Fruit fly (Drosophila melanogaster) whole organism, embryonic: ENCODE results near the gene CG6972.

Experiments used
- Asciz ChIP-seq: fragments of 200-800 bp; sonication (Bioruptor generic); optimal IDR thresholded peaks from 2 replicates; lab custom pipeline; 2017; ENCODE audit warnings: missing biosample characterization, mild to moderate bottlenecking, missing genetic modification characterization, missing genetic modification reagents
- BEAF-32 ChIP-seq: fragments of 200-800 bp; sonication (Bioruptor generic); optimal IDR thresholded peaks from 3 replicates; lab custom pipeline; 2017; ENCODE audit warnings: missing biosample characterization, missing genetic modification characterization, mild to moderate bottlenecking, moderate library complexity, missing genetic modification reagents
- CG10654 ChIP-seq: fragments of 200-800 bp; sonication (Bioruptor generic); optimal IDR thresholded peaks from 2 replicates; lab custom pipeline; 2016; ENCODE audit warnings: missing biosample characterization, missing genetic modification characterization
- CG12769 ChIP-seq: fragments of 200-800 bp; sonication (Bioruptor generic); optimal IDR thresholded peaks from 2 replicates; lab custom pipeline; 2019; ENCODE audit warnings: missing biosample characterization, mild to moderate bottlenecking, missing genetic modification characterization, moderate library complexity
- CG13296 ChIP-seq: fragments of 200-800 bp; sonication (Bioruptor generic); optimal IDR thresholded peaks from 3 replicates; lab custom pipeline; 2018; ENCODE audit warnings: missing biosample characterization, mild to moderate bottlenecking, missing genetic modification characterization
- CG14014 ChIP-seq: fragments of 200-800 bp; sonication (Bioruptor generic); IDR thresholded peaks from 2 replicates; pipeline ENCODE4 v1.3.6; 2022; ENCODE audit warnings: missing biosample characterization, missing genetic modification characterization
- CG14860 ChIP-seq: fragments of 200-800 bp; sonication (Bioruptor generic); IDR thresholded peaks from 3 replicates; pipeline ENCODE4 v1.3.6; 2022; ENCODE audit warnings: missing biosample characterization, missing genetic modification characterization; ENCODE audit not compliant: partially characterized antibody
- CG15269 ChIP-seq: fragments of 200-800 bp; sonication (Bioruptor generic); optimal IDR thresholded peaks from 2 replicates; lab custom pipeline; 2018; ENCODE audit warnings: missing biosample characterization, mild to moderate bottlenecking, missing genetic modification characterization, moderate library complexity
- CG17612 ChIP-seq: fragments of 200-800 bp; sonication (Bioruptor generic); IDR thresholded peaks from 2 replicates; pipeline ENCODE4 v1.3.6; 2022; ENCODE audit warnings: missing biosample characterization, missing genetic modification characterization
- CG2202 ChIP-seq: fragments of 200-800 bp; sonication (Bioruptor generic); optimal IDR thresholded peaks from 2 replicates; lab custom pipeline; 2018; ENCODE audit warnings: missing biosample characterization, mild to moderate bottlenecking, missing genetic modification characterization
- CG30020 ChIP-seq: fragments of 200-800 bp; optimal IDR thresholded peaks from 2 replicates; lab custom pipeline; 2019; ENCODE audit warnings: missing biosample characterization, mild to moderate bottlenecking, missing genetic modification characterization, moderate library complexity
- CG31365 ChIP-seq: fragments of 200-800 bp; sonication (Bioruptor generic); optimal IDR thresholded peaks from 2 replicates; lab custom pipeline; 2018; ENCODE audit warnings: missing biosample characterization, mild to moderate bottlenecking, missing genetic modification characterization
- CG4617 ChIP-seq: fragments of 200-800 bp; sonication (Bioruptor generic); optimal IDR thresholded peaks from 3 replicates; lab custom pipeline; 2016; ENCODE audit warnings: missing biosample characterization, missing genetic modification characterization, borderline replicate concordance
- CG6654 ChIP-seq: fragments of 200-800 bp; sonication (Bioruptor generic); optimal IDR thresholded peaks from 2 replicates; lab custom pipeline; 2017; ENCODE audit warnings: missing biosample characterization, mild to moderate bottlenecking, missing genetic modification characterization
- CTCF ChIP-seq: fragments of 200-800 bp; sonication (Bioruptor generic); optimal IDR thresholded peaks from 2 replicates; lab custom pipeline; 2017; ENCODE audit warnings: missing biosample characterization, mild to moderate bottlenecking, missing genetic modification characterization, moderate library complexity
- Dip2 ChIP-seq: fragments of 200-800 bp; sonication (Bioruptor generic); IDR thresholded peaks from 2 replicates; pipeline ENCODE4 v1.3.6; 2022; ENCODE audit warnings: missing biosample characterization, missing genetic modification characterization
- E2f2 ChIP-seq: fragments of 200-800 bp; sonication (Bioruptor generic); IDR thresholded peaks from 2 replicates; pipeline ENCODE4 v1.3.6; 2022; ENCODE audit warnings: missing biosample characterization, missing genetic modification characterization
- Ets65A ChIP-seq: fragments of 200-800 bp; sonication (Bioruptor generic); peaks from one replicate; lab custom pipeline; 2016; ENCODE audit warnings: missing biosample characterization, missing genetic modification characterization
- GATAe ChIP-seq: fragments of 200-800 bp; sonication (Bioruptor generic); conservative IDR thresholded peaks from 2 replicates; pipeline ENCODE4 v1.3.6; 2022; ENCODE audit warnings: missing biosample characterization, missing genetic modification characterization
- H2.0 ChIP-seq: fragments of 200-800 bp; sonication (Bioruptor generic); IDR thresholded peaks from 2 replicates; pipeline ENCODE4 v1.3.6; 2022; ENCODE audit warnings: missing biosample characterization, missing genetic modification characterization
- Hand ChIP-seq: fragments of 200-800 bp; sonication (Bioruptor generic); optimal IDR thresholded peaks from 2 replicates; lab custom pipeline; 2017; ENCODE audit warnings: mild to moderate bottlenecking, missing biosample characterization, missing genetic modification reagents, missing genetic modification characterization
- Hr78 ChIP-seq, 2 experiments: fragments of 200-800 bp in 1 of 2; fragments of >200 bp in 1 of 2; sonication (Bioruptor generic) in 1 of 2; optimal IDR thresholded peaks; 2 replicates each; lab custom pipeline; 2017 to 2019; ENCODE audit warnings: missing biosample characterization in 2 of 2, missing genetic modification characterization in 2 of 2, mild to moderate bottlenecking in 1 of 2, moderate library complexity in 1 of 2
- Lim3 ChIP-seq: fragments of 200-800 bp; sonication (Bioruptor generic); IDR thresholded peaks from 2 replicates; pipeline ENCODE4 v1.3.6; 2022; ENCODE audit warnings: missing biosample characterization, missing genetic modification characterization
- Pdp1 ChIP-seq, 2 experiments: fragments of 200-800 bp; sonication (Bioruptor generic); optimal IDR thresholded peaks; 3 replicates each; lab custom pipeline; 2016; ENCODE audit warnings: missing biosample characterization in 2 of 2, missing genetic modification characterization in 2 of 2, mild to moderate bottlenecking in 1 of 2, moderate library complexity in 1 of 2
- Side ChIP-seq: fragments of 200-800 bp; sonication (Bioruptor generic); optimal IDR thresholded peaks from 2 replicates; lab custom pipeline; 2016; ENCODE audit warnings: missing biosample characterization, missing genetic modification characterization
- Stat92E ChIP-seq, 3 experiments: fragments of >200 bp in 2 of 3; fragments of 200-800 bp in 1 of 3; sonication (Bioruptor generic) in 1 of 3; optimal IDR thresholded peaks; 2 replicates each; lab custom pipeline; 2017 to 2019; ENCODE audit warnings: missing biosample characterization in 3 of 3, missing genetic modification characterization in 3 of 3, mild to moderate bottlenecking in 1 of 3, moderate library complexity in 1 of 3
- Trl ChIP-seq, 3 experiments: fragments of >200 bp in 2 of 3; fragments of 200-800 bp in 1 of 3; sonication (Bioruptor generic) in 1 of 3; optimal IDR thresholded peaks; 2 replicates in 1 of 3; 3 replicates in 2 of 3; lab custom pipeline; 2016 to 2017; ENCODE audit warnings: missing biosample characterization in 1 of 3, missing genetic modification characterization in 1 of 3
- YL-1 ChIP-seq: fragments of 200-800 bp; sonication (Bioruptor generic); optimal IDR thresholded peaks from 3 replicates; lab custom pipeline; 2017; ENCODE audit warnings: missing biosample characterization, mild to moderate bottlenecking, missing genetic modification characterization
- ase ChIP-seq: fragments of 200-800 bp; sonication (Bioruptor generic); IDR thresholded peaks from 3 replicates; pipeline ENCODE4 v1.3.6; 2022; ENCODE audit warnings: missing biosample characterization, missing genetic modification characterization
- bigmax ChIP-seq: fragments of 200-800 bp; sonication (Bioruptor generic); optimal IDR thresholded peaks from 2 replicates; lab custom pipeline; 2018; ENCODE audit warnings: missing biosample characterization, mild to moderate bottlenecking, missing genetic modification characterization
- cad ChIP-seq: fragments of >200 bp; optimal IDR thresholded peaks from 2 replicates; lab custom pipeline; 2017; ENCODE audit warnings: missing biosample characterization, missing genetic modification characterization
- cato ChIP-seq: fragments of 200-800 bp; sonication (Bioruptor generic); optimal IDR thresholded peaks from 2 replicates; lab custom pipeline; 2016; ENCODE audit warnings: missing biosample characterization, missing genetic modification characterization, borderline replicate concordance
- chif ChIP-seq, 2 experiments: fragments of 200-800 bp; sonication (Bioruptor generic); optimal IDR thresholded peaks; 3 replicates each; lab custom pipeline; 2016; ENCODE audit warnings: missing biosample characterization in 2 of 2, missing genetic modification characterization in 2 of 2
- ci ChIP-seq: fragments of 200-800 bp; sonication (Bioruptor generic); IDR thresholded peaks from 3 replicates; pipeline ENCODE4 v1.3.6; 2022; ENCODE audit warnings: missing biosample characterization, missing genetic modification characterization
- ems ChIP-seq: fragments of 200-800 bp; sonication (Bioruptor generic); optimal IDR thresholded peaks from 3 replicates; lab custom pipeline; 2016; ENCODE audit warnings: missing biosample characterization, missing genetic modification characterization
- fd102C ChIP-seq: fragments of 200-800 bp; sonication (Bioruptor generic); optimal IDR thresholded peaks from 2 replicates; lab custom pipeline; 2018; ENCODE audit warnings: missing biosample characterization, mild to moderate bottlenecking, missing genetic modification characterization, moderate library complexity
- grau ChIP-seq: fragments of 200-800 bp; optimal IDR thresholded peaks from 3 replicates; lab custom pipeline; 2019; ENCODE audit warnings: missing biosample characterization, mild to moderate bottlenecking, missing genetic modification characterization, moderate library complexity
- lmd ChIP-seq: fragments of 200-800 bp; sonication (Bioruptor generic); IDR thresholded peaks from 2 replicates; pipeline ENCODE4 v1.3.6; 2022; ENCODE audit warnings: missing biosample characterization, missing genetic modification characterization
- luna ChIP-seq: fragments of 200-800 bp; sonication (Bioruptor generic); optimal IDR thresholded peaks from 2 replicates; lab custom pipeline; 2016; ENCODE audit warnings: missing biosample characterization, missing genetic modification characterization
- nerfin-1 ChIP-seq: fragments of 200-800 bp; sonication (Bioruptor generic); optimal IDR thresholded peaks from 3 replicates; lab custom pipeline; 2019; ENCODE audit warnings: missing biosample characterization, mild to moderate bottlenecking, missing genetic modification characterization, moderate library complexity
- onecut ChIP-seq: fragments of 200-800 bp; sonication (Bioruptor generic); IDR thresholded peaks from 2 replicates; pipeline ENCODE4 v1.3.6; 2022; ENCODE audit warnings: missing biosample characterization, missing genetic modification characterization
- pb ChIP-seq: fragments of 200-800 bp; sonication (Bioruptor generic); optimal IDR thresholded peaks from 3 replicates; lab custom pipeline; 2016; ENCODE audit warnings: missing biosample characterization, missing genetic modification characterization
- pum ChIP-seq: fragments of 200-800 bp; sonication (Bioruptor generic); optimal IDR thresholded peaks from 2 replicates; lab custom pipeline; 2016; ENCODE audit warnings: missing biosample characterization, missing genetic modification characterization
- repo ChIP-seq: fragments of 200-800 bp; sonication (Bioruptor generic); optimal IDR thresholded peaks from 2 replicates; lab custom pipeline; 2016; ENCODE audit warnings: missing biosample characterization, missing genetic modification characterization
- rib ChIP-seq: fragments of 200-800 bp; sonication (Bioruptor generic); IDR thresholded peaks from 2 replicates; pipeline ENCODE4 v1.3.6; 2022; ENCODE audit warnings: missing biosample characterization, missing genetic modification characterization
- sens-2 ChIP-seq: fragments of 200-800 bp; sonication (Bioruptor generic); IDR thresholded peaks from 2 replicates; pipeline ENCODE4 v1.3.6; 2022; ENCODE audit warnings: missing biosample characterization, missing genetic modification characterization
- sima ChIP-seq: fragments of 200-800 bp; sonication (Bioruptor generic); optimal IDR thresholded peaks from 2 replicates; lab custom pipeline; 2016; ENCODE audit warnings: missing biosample characterization, missing genetic modification characterization
- slp2 ChIP-seq: fragments of 200-800 bp; sonication (Bioruptor generic); optimal IDR thresholded peaks from 2 replicates; lab custom pipeline; 2016; ENCODE audit warnings: missing biosample characterization, missing genetic modification characterization
- vvl ChIP-seq: fragments of 200-800 bp; sonication (Bioruptor generic); IDR thresholded peaks from 2 replicates; pipeline ENCODE4 v1.3.6; 2022; ENCODE audit warnings: missing biosample characterization, missing genetic modification characterization
- zen ChIP-seq: fragments of 200-800 bp; sonication (Bioruptor generic); optimal IDR thresholded peaks from 3 replicates; lab custom pipeline; 2018; ENCODE audit warnings: missing biosample characterization, mild to moderate bottlenecking, missing genetic modification characterization, moderate library complexity
- zf30C ChIP-seq: fragments of 200-800 bp; sonication (Bioruptor generic); optimal IDR thresholded peaks from 3 replicates; lab custom pipeline; 2018; ENCODE audit warnings: missing biosample characterization, mild to moderate bottlenecking, missing genetic modification characterization

Gene CG6972

DNA sequence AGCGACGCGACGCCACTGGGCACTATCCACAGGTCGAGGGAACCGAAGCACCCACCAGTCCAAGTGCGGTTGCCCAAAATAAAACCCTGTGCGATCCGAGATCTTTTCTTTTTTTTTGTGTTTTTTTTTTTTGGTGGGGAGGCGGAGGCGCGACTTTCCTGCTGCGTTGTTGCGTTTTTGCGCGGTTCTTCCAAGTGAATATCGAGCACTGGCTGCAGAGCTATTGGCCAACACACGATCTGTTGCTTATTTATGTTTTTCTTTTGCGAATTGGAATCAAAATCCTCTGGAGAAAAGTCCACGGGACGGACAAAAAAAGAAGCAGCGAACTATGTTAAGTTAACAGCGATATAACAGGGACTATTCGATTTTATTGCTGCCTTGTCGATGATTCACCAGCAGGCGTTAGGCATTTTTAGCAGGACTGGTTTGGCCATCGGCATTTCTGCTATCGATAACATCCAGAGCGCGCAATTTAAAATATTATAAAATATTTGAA, 19.1 kb downstream of the CG6972 start, which contains the start of gene wge (continued):
- TF ChIP-seq CG6654 (GFP tag; lab: Kevin White, UChicago) (no peak), slp2 (no peak), cato (GFP tag; lab: Kevin White, UChicago) (no peak), ase (no peak), luna (no peak), ems (GFP tag; lab: Kevin White, UChicago) (no peak), repo (GFP tag; lab: Kevin White, UChicago) (no peak), Stat92E (GFP tag; optimal IDR thresholded peaks at IDR 0.05; lab: Kevin White, UChicago) (no peak), H2.0 (GFP tag; lab: Robert Waterston, UW) (no peak), CTCF (GFP tag; lab: Kevin White, UChicago) (peak; percentile 55), CG13296 (GFP tag; lab: Kevin White, UChicago) (no peak), GATAe (GFP tag; lab: Robert Waterston, UW) (no peak), Side (GFP tag; lab: Kevin White, UChicago) (no peak), grau (tag; lab: Kevin White, UChicago) (no peak), zf30C (GFP tag; lab: Kevin White, UChicago) (no peak), onecut (GFP tag; lab: Robert Waterston, UW) (no peak), CG14014 (GFP tag; lab: Robert Waterston, UW) (no peak), bigmax (GFP tag; lab: Kevin White, UChicago) (no peak), CG12769 (no peak), Hr78 (GFP tag; optimal IDR thresholded peaks at IDR 0.05; lab: Kevin White, UChicago) (no peak), CG17612 (GFP tag; lab: Robert Waterston, UW) (no peak), CG14860 (GFP tag; lab: Robert Waterston, UW) (peak; percentile 8; the same call in 1 of the 3 replicates), ci (GFP tag; lab: Robert Waterston, UW) (no peak), CG10654 (no peak), CG2202 (tag; lab: Kevin White, UChicago) (no peak), Lim3 (no peak), chif (GFP tag; optimal IDR thresholded peaks at IDR 0.05; lab: Kevin White, UChicago) (no peak), cad (GFP tag; lab: Kevin White, UChicago) (no peak), CG30020 (no peak), vvl (GFP tag; lab: Robert Waterston, UW) (no peak), E2f2 (peak; percentile 96), pb (no peak), Ets65A (GFP tag; lab: Kevin White, UChicago) (no peak), rib (GFP tag; lab: Robert Waterston, UW) (no peak), CG15269 (no peak), Dip2 (GFP tag; lab: Robert Waterston, UW) (no peak), nerfin-1 (peak; percentile 72), lmd (GFP tag; lab: Robert Waterston, UW) (no peak), Asciz (GFP tag; lab: Kevin White, UChicago) (no peak), sima (GFP tag; lab: Kevin White, UChicago) (no peak), CG31365 (no peak), pum (no peak), Hand (GFP tag; lab: Kevin White, UChicago) (no peak), sens-2 (no peak), BEAF-32 (peak; percentile 68), zen (tag; lab: Kevin White, UChicago) (no peak), YL-1 (GFP tag; lab: Kevin White, UChicago) (peak; percentile 62), Pdp1 (GFP tag; optimal IDR thresholded peaks at IDR 0.05; lab: Kevin White, UChicago) (peak in 1 of 2 experiments; percentile 43), CG4617 (GFP tag; lab: Kevin White, UChicago) (peak; percentile 88), fd102C (GFP tag; lab: Kevin White, UChicago) (no peak), Trl (optimal IDR thresholded peaks at IDR 0.05; lab: Kevin White, UChicago) (no peak), Trl (GFP tag; optimal IDR thresholded peaks at IDR 0.05; lab: Kevin White, UChicago) (no peak)
